Fruit fly (Drosophila melanogaster) whole organism, embryonic: ENCODE measurements around the gene Rpt5.

Experiments used
- Abd-B ChIP-seq: fragments of 200-800 bp; sonication (Bioruptor generic); optimal IDR thresholded peaks from 2 replicates; lab custom pipeline; 2018; ENCODE audit warnings: missing biosample characterization, mild to moderate bottlenecking, missing genetic modification characterization, moderate library complexity
- Adf1 ChIP-seq: fragments of 200-800 bp; sonication (Bioruptor generic); IDR thresholded peaks from 2 replicates; pipeline ENCODE4 v1.3.6; 2022; ENCODE audit warnings: missing biosample characterization, missing genetic modification characterization
- B-H1 ChIP-seq: fragments of 200-800 bp; sonication (Bioruptor generic); IDR thresholded peaks from 3 replicates; pipeline ENCODE4 v1.3.6; 2022; ENCODE audit warnings: missing biosample characterization, missing genetic modification characterization
- CG10431 ChIP-seq: fragments of 200-800 bp; sonication (Bioruptor generic); optimal IDR thresholded peaks from 3 replicates; lab custom pipeline; 2018; ENCODE audit warnings: missing biosample characterization, mild to moderate bottlenecking, missing genetic modification characterization
- CG11085 ChIP-seq: fragments of 200-800 bp; sonication (Bioruptor generic); IDR thresholded peaks from 2 replicates; pipeline ENCODE4 v1.3.6; 2022; ENCODE audit warnings: missing biosample characterization, missing genetic modification characterization
- CG11456 ChIP-seq: fragments of 200-800 bp; sonication (Bioruptor generic); IDR thresholded peaks from 3 replicates; pipeline ENCODE4 v1.3.6; 2022; ENCODE audit warnings: missing biosample characterization, missing genetic modification characterization
- CG12219 ChIP-seq: fragments of 200-800 bp; sonication (Bioruptor generic); optimal IDR thresholded peaks from 3 replicates; lab custom pipeline; 2018; ENCODE audit warnings: missing biosample characterization, mild to moderate bottlenecking, missing genetic modification characterization
- CG12769 ChIP-seq: fragments of 200-800 bp; sonication (Bioruptor generic); optimal IDR thresholded peaks from 2 replicates; lab custom pipeline; 2019; ENCODE audit warnings: missing biosample characterization, mild to moderate bottlenecking, missing genetic modification characterization, moderate library complexity
- CG13624 ChIP-seq: fragments of 200-800 bp; sonication (Bioruptor generic); optimal IDR thresholded peaks from 2 replicates; lab custom pipeline; 2016; ENCODE audit warnings: missing biosample characterization, missing genetic modification characterization
- CG15514 ChIP-seq: fragments of 200-800 bp; sonication (Bioruptor generic); optimal IDR thresholded peaks from 3 replicates; lab custom pipeline; 2017; ENCODE audit warnings: missing biosample characterization, missing genetic modification characterization, mild to moderate bottlenecking, moderate library complexity, missing genetic modification reagents
- CG2120 ChIP-seq: fragments of 200-800 bp; sonication (Bioruptor generic); optimal IDR thresholded peaks from 3 replicates; lab custom pipeline; 2016; ENCODE audit warnings: missing biosample characterization, missing genetic modification characterization
- CG2678 ChIP-seq: fragments of 200-800 bp; sonication (Bioruptor generic); optimal IDR thresholded peaks from 3 replicates; lab custom pipeline; 2019; ENCODE audit warnings: missing biosample characterization, mild to moderate bottlenecking, missing genetic modification characterization, moderate library complexity
- CG32767 ChIP-seq: fragments of 200-800 bp; sonication (Bioruptor generic); IDR thresholded peaks from 2 replicates; pipeline ENCODE4 v1.3.6; 2022; ENCODE audit warnings: missing biosample characterization, missing genetic modification characterization
- CG33213 ChIP-seq: fragments of 200-800 bp; sonication (Bioruptor generic); optimal IDR thresholded peaks from 3 replicates; lab custom pipeline; 2016; ENCODE audit warnings: missing biosample characterization, missing genetic modification characterization
- CG4328 ChIP-seq: fragments of 200-800 bp; sonication (Bioruptor generic); optimal IDR thresholded peaks from 3 replicates; lab custom pipeline; 2017; ENCODE audit warnings: missing biosample characterization, missing genetic modification reagents, missing genetic modification characterization
- CG4404 ChIP-seq: fragments of 200-800 bp; sonication (Bioruptor generic); IDR thresholded peaks from 2 replicates; pipeline ENCODE4 v1.3.6; 2022; ENCODE audit warnings: missing biosample characterization, missing genetic modification characterization
- CG6791 ChIP-seq: fragments of 200-800 bp; sonication (Bioruptor generic); IDR thresholded peaks from 3 replicates; pipeline ENCODE4 v1.3.6; 2022; ENCODE audit warnings: missing biosample characterization, missing genetic modification characterization; ENCODE audit not compliant: partially characterized antibody
- CG8290 ChIP-seq, 3 experiments: fragments of 200-800 bp; sonication (Bioruptor generic); optimal IDR thresholded peaks; 2 replicates each; lab custom pipeline; 2016 to 2019; ENCODE audit warnings: missing biosample characterization in 3 of 3, missing genetic modification characterization in 3 of 3, mild to moderate bottlenecking in 2 of 3, moderate library complexity in 1 of 3
- CG8388 ChIP-seq: fragments of 200-800 bp; sonication (Bioruptor generic); optimal IDR thresholded peaks from 2 replicates; lab custom pipeline; 2019; ENCODE audit warnings: missing biosample characterization, mild to moderate bottlenecking, missing genetic modification characterization, moderate library complexity
- CG9932 ChIP-seq: fragments of 200-800 bp; sonication (Bioruptor generic); IDR thresholded peaks from 2 replicates; pipeline ENCODE4 v1.3.6; 2022; ENCODE audit warnings: missing biosample characterization, missing genetic modification characterization
- D19A ChIP-seq: fragments of 200-800 bp; optimal IDR thresholded peaks from 3 replicates; lab custom pipeline; 2019; ENCODE audit warnings: missing biosample characterization, mild to moderate bottlenecking, missing genetic modification characterization, moderate library complexity
- Dek ChIP-seq: fragments of 200-800 bp; sonication (Bioruptor generic); optimal IDR thresholded peaks from 3 replicates; lab custom pipeline; 2019; ENCODE audit warnings: missing biosample characterization, mild to moderate bottlenecking, missing genetic modification characterization, moderate library complexity
- Ets65A ChIP-seq: fragments of 200-800 bp; sonication (Bioruptor generic); peaks from one replicate; lab custom pipeline; 2016; ENCODE audit warnings: missing biosample characterization, missing genetic modification characterization
- Fer2 ChIP-seq: fragments of 200-800 bp; sonication (Bioruptor generic); optimal IDR thresholded peaks from 2 replicates; lab custom pipeline; 2018; ENCODE audit warnings: missing biosample characterization, mild to moderate bottlenecking, missing genetic modification characterization, moderate library complexity
- Hand ChIP-seq: fragments of 200-800 bp; sonication (Bioruptor generic); optimal IDR thresholded peaks from 2 replicates; lab custom pipeline; 2017; ENCODE audit warnings: mild to moderate bottlenecking, missing biosample characterization, missing genetic modification reagents, missing genetic modification characterization
- Hr78 ChIP-seq, 2 experiments: fragments of 200-800 bp in 1 of 2; fragments of >200 bp in 1 of 2; sonication (Bioruptor generic) in 1 of 2; optimal IDR thresholded peaks; 2 replicates each; lab custom pipeline; 2017 to 2019; ENCODE audit warnings: missing biosample characterization in 2 of 2, missing genetic modification characterization in 2 of 2, mild to moderate bottlenecking in 1 of 2, moderate library complexity in 1 of 2
- NC2β ChIP-seq: fragments of 200-800 bp; sonication (Bioruptor generic); optimal IDR thresholded peaks from 2 replicates; lab custom pipeline; 2016; ENCODE audit warnings: missing biosample characterization, missing genetic modification characterization
- Sox100B ChIP-seq: fragments of 200-800 bp; sonication (Bioruptor generic); optimal IDR thresholded peaks from 3 replicates; lab custom pipeline; 2018; ENCODE audit warnings: missing biosample characterization, mild to moderate bottlenecking, missing genetic modification characterization
- cg ChIP-seq: fragments of 200-800 bp; sonication (Bioruptor generic); optimal IDR thresholded peaks from 3 replicates; lab custom pipeline; 2019; ENCODE audit warnings: missing biosample characterization, mild to moderate bottlenecking, missing genetic modification characterization, moderate library complexity
- chinmo ChIP-seq: fragments of 200-800 bp; sonication (Bioruptor generic); IDR thresholded peaks from 4 replicates; pipeline ENCODE4 v1.3.6; 2022; ENCODE audit warnings: missing biosample characterization, missing genetic modification characterization; ENCODE audit not compliant: partially characterized antibody
- chn ChIP-seq: fragments of 200-800 bp; sonication (Bioruptor generic); optimal IDR thresholded peaks from 2 replicates; lab custom pipeline; 2016; ENCODE audit warnings: missing biosample characterization, missing genetic modification characterization
- dan ChIP-seq: fragments of 200-800 bp; sonication (Bioruptor generic); IDR thresholded peaks from 2 replicates; pipeline ENCODE4 v1.3.6; 2022; ENCODE audit warnings: missing biosample characterization, missing genetic modification characterization
- danr ChIP-seq: fragments of 200-800 bp; sonication (Bioruptor generic); IDR thresholded peaks from 2 replicates; pipeline ENCODE4 v1.3.6; 2022; ENCODE audit warnings: missing biosample characterization, missing genetic modification characterization
- en ChIP-seq: fragments of 200-800 bp; sonication (Bioruptor generic); optimal IDR thresholded peaks from 2 replicates; lab custom pipeline; 2016; ENCODE audit warnings: missing biosample characterization, missing genetic modification characterization
- exex ChIP-seq: fragments of 200-800 bp; sonication (Bioruptor generic); optimal IDR thresholded peaks from 4 replicates; lab custom pipeline; 2018; ENCODE audit warnings: missing biosample characterization, mild to moderate bottlenecking, missing genetic modification characterization, moderate library complexity
- ftz-f1 ChIP-seq: fragments of 200-800 bp; sonication (Bioruptor generic); optimal IDR thresholded peaks from 2 replicates; lab custom pipeline; 2016; ENCODE audit warnings: missing biosample characterization, missing genetic modification characterization
- gce ChIP-seq: fragments of 200-800 bp; sonication (Bioruptor generic); IDR thresholded peaks from 3 replicates; pipeline ENCODE4 v1.3.6; 2022; ENCODE audit warnings: missing biosample characterization, missing genetic modification characterization
- gem ChIP-seq: fragments of 200-800 bp; sonication (Bioruptor generic); optimal IDR thresholded peaks from 2 replicates; lab custom pipeline; 2019; ENCODE audit warnings: missing biosample characterization, mild to moderate bottlenecking, missing genetic modification characterization, moderate library complexity
- ken ChIP-seq: fragments of 200-800 bp; sonication (Bioruptor generic); IDR thresholded peaks from 3 replicates; pipeline ENCODE4 v1.3.6; 2022; ENCODE audit warnings: missing biosample characterization, missing genetic modification characterization
- mam ChIP-seq: fragments of 200-800 bp; sonication (Bioruptor generic); optimal IDR thresholded peaks from 3 replicates; lab custom pipeline; 2016; ENCODE audit warnings: missing biosample characterization, missing genetic modification characterization
- nau ChIP-seq: fragments of 200-800 bp; sonication (Bioruptor generic); optimal IDR thresholded peaks from 3 replicates; lab custom pipeline; 2017; ENCODE audit warnings: missing biosample characterization, mild to moderate bottlenecking, missing genetic modification characterization, missing genetic modification reagents
- otp ChIP-seq: fragments of 200-800 bp; sonication (Bioruptor generic); IDR thresholded peaks from 3 replicates; pipeline ENCODE4, ENCODE4 v1.3.6; 2022; ENCODE audit warnings: missing biosample characterization, missing genetic modification characterization
- phol ChIP-seq: fragments of 200-800 bp; sonication (Bioruptor generic); optimal IDR thresholded peaks from 3 replicates; lab custom pipeline; 2018; ENCODE audit warnings: missing biosample characterization, mild to moderate bottlenecking, missing genetic modification characterization, moderate library complexity
- rib ChIP-seq: fragments of 200-800 bp; sonication (Bioruptor generic); IDR thresholded peaks from 2 replicates; pipeline ENCODE4 v1.3.6; 2022; ENCODE audit warnings: missing biosample characterization, missing genetic modification characterization
- shn ChIP-seq: fragments of 200-800 bp; sonication (Bioruptor generic); optimal IDR thresholded peaks from 3 replicates; lab custom pipeline; 2016; ENCODE audit warnings: missing biosample characterization, missing genetic modification characterization
- ssp ChIP-seq: fragments of 200-800 bp; sonication (Bioruptor generic); IDR thresholded peaks from 2 replicates; pipeline ENCODE4 v1.3.6; 2022; ENCODE audit warnings: missing biosample characterization, missing genetic modification characterization
- sug ChIP-seq: fragments of 200-800 bp; optimal IDR thresholded peaks from 2 replicates; lab custom pipeline; 2019; ENCODE audit warnings: missing biosample characterization, mild to moderate bottlenecking, missing genetic modification characterization, moderate library complexity
- wek ChIP-seq: fragments of 200-800 bp; sonication (Bioruptor generic); optimal IDR thresholded peaks from 3 replicates; lab custom pipeline; 2018; ENCODE audit warnings: missing biosample characterization, mild to moderate bottlenecking, missing genetic modification characterization, moderate library complexity
- zen ChIP-seq: fragments of 200-800 bp; sonication (Bioruptor generic); optimal IDR thresholded peaks from 3 replicates; lab custom pipeline; 2018; ENCODE audit warnings: missing biosample characterization, mild to moderate bottlenecking, missing genetic modification characterization, moderate library complexity

The Rpt5 gene

dm6 chr3R:23725711-23726349 is 26.8 kb upstream of the Rpt5 start (continued):
- TF ChIP-seq CG9932: no peak
- TF ChIP-seq ssp (GFP tag; lab: Robert Waterston, UW): no peak
- peak; percentile 67; the same call in 1 of the 2 replicates for TF ChIP-seq rib
- TF ChIP-seq Sox100B (GFP tag; lab: Kevin White, UChicago): peak; percentile 11
- TF ChIP-seq CG11456 (GFP tag; lab: Robert Waterston, UW): no peak
- no peak for TF ChIP-seq NC2β (GFP tag; lab: Kevin White, UChicago)
- TF ChIP-seq shn (GFP tag; lab: Kevin White, UChicago): no peak
- TF ChIP-seq en (GFP tag; lab: Kevin White, UChicago): no peak
- peak; percentile 44 for TF ChIP-seq cg (GFP tag; lab: Kevin White, UChicago)
- 0 out of 4 replicates have a peak, but pooled peaks have one; percentile 32 for TF ChIP-seq chinmo (GFP tag; lab: Robert Waterston, UW)
- peak; percentile 38 for TF ChIP-seq D19A
- TF ChIP-seq otp (GFP tag; lab: Robert Waterston, UW): no peak
- no peak for TF ChIP-seq Hand
- TF ChIP-seq gce (GFP tag; lab: Robert Waterston, UW): no peak
- peak; percentile 81 for TF ChIP-seq sug (tag; lab: Kevin White, UChicago)
- 0 out of 2 replicates have a peak, but pooled peaks have one; percentile 14 for TF ChIP-seq CG32767 (GFP tag; lab: Robert Waterston, UW)
- TF ChIP-seq nau (GFP tag; lab: Kevin White, UChicago): peak; percentile 40
- no peak for TF ChIP-seq zen (tag; lab: Kevin White, UChicago)
- TF ChIP-seq gem (tag; lab: Kevin White, UChicago): no peak
- no peak for TF ChIP-seq CG8388
- no peak for TF ChIP-seq CG11085 (GFP tag; lab: Robert Waterston, UW)
- TF ChIP-seq mam (GFP tag; lab: Kevin White, UChicago): no peak
- TF ChIP-seq ftz-f1: peak; percentile 71
- TF ChIP-seq CG12769: peak; percentile 55
- TF ChIP-seq danr (GFP tag; lab: Robert Waterston, UW): no peak
- TF ChIP-seq CG10431 (GFP tag; lab: Kevin White, UChicago): peak; percentile 52
- peak; percentile 30 for TF ChIP-seq wek (GFP tag; lab: Kevin White, UChicago)
- TF ChIP-seq CG4328: peak; percentile 34
- no peak for TF ChIP-seq CG8290 (GFP tag; optimal IDR thresholded peaks at IDR 0.05; lab: Kevin White, UChicago)
- peak in 1 of 2 experiments; percentile 65 for TF ChIP-seq CG8290 (tag; optimal IDR thresholded peaks at IDR 0.05; lab: Kevin White, UChicago)
- TF ChIP-seq CG6791 (GFP tag; lab: Robert Waterston, UW): no peak
- no peak for TF ChIP-seq Hr78 (GFP tag; optimal IDR thresholded peaks at IDR 0.05; lab: Kevin White, UChicago)
- TF ChIP-seq CG4404 (GFP tag; lab: Robert Waterston, UW): no peak
- TF ChIP-seq Dek (tag; lab: Kevin White, UChicago): peak; percentile 2
- TF ChIP-seq CG33213 (GFP tag; lab: Kevin White, UChicago): no peak
- no peak for TF ChIP-seq ken (GFP tag; lab: Robert Waterston, UW)
- no peak for TF ChIP-seq CG13624 (GFP tag; lab: Kevin White, UChicago)
- TF ChIP-seq phol (tag; lab: Kevin White, UChicago): no peak
- no peak for TF ChIP-seq Ets65A (GFP tag; lab: Kevin White, UChicago)
- TF ChIP-seq Fer2 (tag; lab: Kevin White, UChicago): no peak
- TF ChIP-seq CG2678 (tag; lab: Kevin White, UChicago): peak; percentile 46
- TF ChIP-seq dan (GFP tag; lab: Robert Waterston, UW): no peak
- TF ChIP-seq B-H1: no peak
- TF ChIP-seq CG2120 (GFP tag; lab: Kevin White, UChicago): peak; percentile 33
- peak; percentile 17; the same call in 1 of the 2 replicates for TF ChIP-seq Adf1
- no peak for TF ChIP-seq CG12219
- no peak for TF ChIP-seq exex
- no peak for TF ChIP-seq chn (GFP tag; lab: Kevin White, UChicago)
- peak; percentile 40 for TF ChIP-seq CG15514 (GFP tag; lab: Kevin White, UChicago)
- TF ChIP-seq Abd-B (GFP tag; lab: Kevin White, UChicago): no peak
